Fruit fly (Drosophila melanogaster) whole organism, embryonic: Measurements from ENCODE around the gene CG43880.

ENCODE experiments used
- Asciz ChIP-seq: fragments of 200-800 bp; sonication (Bioruptor generic); optimal IDR thresholded peaks from 2 replicates; lab custom pipeline; 2017; ENCODE audit warnings: missing biosample characterization, mild to moderate bottlenecking, missing genetic modification characterization, missing genetic modification reagents
- BtbVII ChIP-seq: fragments of 200-800 bp; sonication (Bioruptor generic); optimal IDR thresholded peaks from 3 replicates; lab custom pipeline; 2017; ENCODE audit warnings: missing biosample characterization, mild to moderate bottlenecking, missing genetic modification characterization
- CG10147 ChIP-seq: fragments of 200-800 bp; sonication (Bioruptor generic); optimal IDR thresholded peaks from 2 replicates; lab custom pipeline; 2019; ENCODE audit warnings: missing biosample characterization, mild to moderate bottlenecking, missing genetic modification characterization, moderate library complexity
- CG10274 ChIP-seq: fragments of 200-800 bp; sonication (Bioruptor generic); optimal IDR thresholded peaks from 3 replicates; lab custom pipeline; 2017; ENCODE audit warnings: missing biosample characterization, mild to moderate bottlenecking, missing genetic modification characterization
- CG10543 ChIP-seq: fragments of 200-800 bp; sonication (Bioruptor generic); optimal IDR thresholded peaks from 3 replicates; lab custom pipeline; 2017; ENCODE audit warnings: missing biosample characterization, mild to moderate bottlenecking, missing genetic modification characterization, moderate library complexity
- CG11085 ChIP-seq: fragments of 200-800 bp; sonication (Bioruptor generic); IDR thresholded peaks from 2 replicates; pipeline ENCODE4 v1.3.6; 2022; ENCODE audit warnings: missing biosample characterization, missing genetic modification characterization
- CG13123 ChIP-seq: fragments of 200-800 bp; sonication (Bioruptor generic); optimal IDR thresholded peaks from 2 replicates; lab custom pipeline; 2016; ENCODE audit warnings: missing biosample characterization, missing genetic modification characterization
- CG13287 ChIP-seq: fragments of 200-800 bp; sonication (Bioruptor generic); IDR thresholded peaks from 2 replicates; pipeline ENCODE4 v1.3.6; 2022; ENCODE audit warnings: missing biosample characterization, missing genetic modification characterization; ENCODE audit not compliant: partially characterized antibody
- CG13424 ChIP-seq: fragments of 200-800 bp; sonication (Bioruptor generic); optimal IDR thresholded peaks from 2 replicates; lab custom pipeline; 2019; ENCODE audit warnings: missing biosample characterization, mild to moderate bottlenecking, missing genetic modification characterization, moderate library complexity
- CG14965 ChIP-seq: fragments of 200-800 bp; sonication (Bioruptor generic); optimal IDR thresholded peaks from 2 replicates; lab custom pipeline; 2016; ENCODE audit warnings: missing biosample characterization, missing genetic modification characterization, borderline replicate concordance
- CG16863 ChIP-seq: fragments of 200-800 bp; sonication (Bioruptor generic); optimal IDR thresholded peaks from 3 replicates; lab custom pipeline; 2016; ENCODE audit warnings: missing biosample characterization, missing genetic modification characterization
- CG17186 ChIP-seq: fragments of 200-800 bp; sonication (Bioruptor generic); optimal IDR thresholded peaks from 3 replicates; lab custom pipeline; 2017; ENCODE audit warnings: missing biosample characterization, missing genetic modification reagents, missing genetic modification characterization
- CG18011 ChIP-seq: fragments of 200-800 bp; sonication (Bioruptor generic); optimal IDR thresholded peaks from 2 replicates; lab custom pipeline; 2017; ENCODE audit warnings: missing biosample characterization, missing genetic modification characterization, mild to moderate bottlenecking, moderate library complexity, missing genotype
- CG18476 ChIP-seq: fragments of 200-800 bp; sonication (Bioruptor generic); optimal IDR thresholded peaks from 2 replicates; lab custom pipeline; 2016; ENCODE audit warnings: missing biosample characterization, mild to moderate bottlenecking, missing genetic modification characterization
- CG32767 ChIP-seq: fragments of 200-800 bp; sonication (Bioruptor generic); IDR thresholded peaks from 2 replicates; pipeline ENCODE4 v1.3.6; 2022; ENCODE audit warnings: missing biosample characterization, missing genetic modification characterization
- CG34422 ChIP-seq: fragments of 200-800 bp; sonication (Bioruptor generic); IDR thresholded peaks from 3 replicates; pipeline ENCODE4 v1.3.6; 2022; ENCODE audit warnings: missing biosample characterization, missing genetic modification characterization
- CG5245 ChIP-seq: fragments of 200-800 bp; sonication (Bioruptor generic); optimal IDR thresholded peaks from 3 replicates; lab custom pipeline; 2016; ENCODE audit warnings: missing biosample characterization, missing genetic modification characterization
- CG6272 ChIP-seq: fragments of 200-800 bp; sonication (Bioruptor generic); IDR thresholded peaks from 2 replicates; pipeline ENCODE4 v1.3.6; 2022; ENCODE audit warnings: missing biosample characterization, missing genetic modification characterization
- CG6765 ChIP-seq: fragments of 200-800 bp; sonication (Bioruptor generic); optimal IDR thresholded peaks from 3 replicates; lab custom pipeline; 2017; ENCODE audit warnings: missing biosample characterization, mild to moderate bottlenecking, missing genetic modification characterization
- CG7556 ChIP-seq: fragments of 200-800 bp; sonication (Bioruptor generic); optimal IDR thresholded peaks from 2 replicates; lab custom pipeline; 2017; ENCODE audit warnings: missing biosample characterization, mild to moderate bottlenecking, missing genetic modification characterization
- CG7745 ChIP-seq: fragments of 200-800 bp; sonication (Bioruptor generic); optimal IDR thresholded peaks from 2 replicates; lab custom pipeline; 2018; ENCODE audit warnings: missing biosample characterization, mild to moderate bottlenecking, missing genetic modification characterization, moderate library complexity
- CG8388 ChIP-seq: fragments of 200-800 bp; sonication (Bioruptor generic); optimal IDR thresholded peaks from 2 replicates; lab custom pipeline; 2019; ENCODE audit warnings: missing biosample characterization, mild to moderate bottlenecking, missing genetic modification characterization, moderate library complexity
- CG8478 ChIP-seq: fragments of >200 bp; optimal IDR thresholded peaks from 2 replicates; lab custom pipeline; 2018
- Dfd ChIP-seq, 2 experiments: fragments of >200 bp; optimal IDR thresholded peaks; 2 replicates each; lab custom pipeline; 2017; ENCODE audit warnings: missing biosample characterization in 2 of 2, missing genetic modification characterization in 2 of 2
- Dip2 ChIP-seq: fragments of 200-800 bp; sonication (Bioruptor generic); IDR thresholded peaks from 2 replicates; pipeline ENCODE4 v1.3.6; 2022; ENCODE audit warnings: missing biosample characterization, missing genetic modification characterization
- ERR ChIP-seq: fragments of 200-800 bp; sonication (Bioruptor generic); optimal IDR thresholded peaks from 2 replicates; lab custom pipeline; 2016; ENCODE audit warnings: missing biosample characterization, missing genetic modification characterization
- PHDP ChIP-seq: fragments of 200-800 bp; sonication (Bioruptor generic); optimal IDR thresholded peaks from 3 replicates; lab custom pipeline; 2018; ENCODE audit warnings: missing biosample characterization, mild to moderate bottlenecking, missing genetic modification characterization, moderate library complexity
- Pdp1 ChIP-seq, 2 experiments: fragments of 200-800 bp; sonication (Bioruptor generic); optimal IDR thresholded peaks; 3 replicates each; lab custom pipeline; 2016; ENCODE audit warnings: missing biosample characterization in 2 of 2, missing genetic modification characterization in 2 of 2, mild to moderate bottlenecking in 1 of 2, moderate library complexity in 1 of 2
- Rx ChIP-seq: fragments of 200-800 bp; sonication (Bioruptor generic); IDR thresholded peaks from 2 replicates; pipeline ENCODE4 v1.3.6; 2022; ENCODE audit warnings: missing biosample characterization, missing genetic modification characterization
- Six4 ChIP-seq: fragments of 200-800 bp; sonication (Bioruptor generic); optimal IDR thresholded peaks from 2 replicates; lab custom pipeline; 2016; ENCODE audit warnings: missing biosample characterization, missing genetic modification characterization
- Vsx1 ChIP-seq: fragments of 200-800 bp; sonication (Bioruptor generic); optimal IDR thresholded peaks from 2 replicates; lab custom pipeline; 2017; ENCODE audit warnings: missing biosample characterization, mild to moderate bottlenecking, missing genetic modification characterization, missing genetic modification reagents
- al ChIP-seq: fragments of 200-800 bp; sonication (Bioruptor generic); IDR thresholded peaks from 2 replicates; pipeline ENCODE4 v1.3.6; 2022; ENCODE audit warnings: missing biosample characterization, missing genetic modification characterization
- az2 ChIP-seq: fragments of 200-800 bp; sonication (Bioruptor generic); optimal IDR thresholded peaks from 3 replicates; lab custom pipeline; 2016; ENCODE audit warnings: missing biosample characterization, missing genetic modification characterization
- cato ChIP-seq: fragments of 200-800 bp; sonication (Bioruptor generic); optimal IDR thresholded peaks from 2 replicates; lab custom pipeline; 2016; ENCODE audit warnings: missing biosample characterization, missing genetic modification characterization, borderline replicate concordance
- chinmo ChIP-seq: fragments of 200-800 bp; sonication (Bioruptor generic); IDR thresholded peaks from 4 replicates; pipeline ENCODE4 v1.3.6; 2022; ENCODE audit warnings: missing biosample characterization, missing genetic modification characterization; ENCODE audit not compliant: partially characterized antibody
- crp ChIP-seq, 2 experiments: fragments of 200-800 bp; sonication (Bioruptor generic); optimal IDR thresholded peaks; 2 replicates in 1 of 2; 3 replicates in 1 of 2; lab custom pipeline; 2017; ENCODE audit warnings: missing biosample characterization in 2 of 2, missing genetic modification characterization in 2 of 2, mild to moderate bottlenecking in 1 of 2, moderate library complexity in 1 of 2
- disco-r ChIP-seq: fragments of 200-800 bp; sonication (Bioruptor generic); optimal IDR thresholded peaks from 2 replicates; lab custom pipeline; 2016; ENCODE audit warnings: missing biosample characterization, missing genetic modification characterization
- dmrt99B ChIP-seq: fragments of 200-800 bp; sonication (Bioruptor generic); optimal IDR thresholded peaks from 2 replicates; lab custom pipeline; 2018; ENCODE audit warnings: missing biosample characterization, mild to moderate bottlenecking, missing genetic modification characterization, moderate library complexity
- dpn ChIP-seq, 2 experiments: fragments of 200-800 bp; sonication (Bioruptor generic); optimal IDR thresholded peaks; 3 replicates each; lab custom pipeline; 2016; ENCODE audit warnings: missing biosample characterization in 2 of 2, missing genetic modification characterization in 2 of 2
- gem ChIP-seq: fragments of 200-800 bp; sonication (Bioruptor generic); optimal IDR thresholded peaks from 2 replicates; lab custom pipeline; 2019; ENCODE audit warnings: missing biosample characterization, mild to moderate bottlenecking, missing genetic modification characterization, moderate library complexity
- gt ChIP-seq: fragments of 200-800 bp; sonication (Bioruptor generic); IDR thresholded peaks from 2 replicates; pipeline ENCODE4 v1.3.6; 2022; ENCODE audit warnings: missing biosample characterization, missing genetic modification characterization
- mirr ChIP-seq: fragments of 200-800 bp; sonication (Bioruptor generic); optimal IDR thresholded peaks from 3 replicates; lab custom pipeline; 2018; ENCODE audit warnings: missing biosample characterization, mild to moderate bottlenecking, missing genetic modification characterization
- mld ChIP-seq: fragments of 200-800 bp; sonication (Bioruptor generic); IDR thresholded peaks from 3 replicates; pipeline ENCODE4 v1.3.6; 2022; ENCODE audit warnings: missing biosample characterization, missing genetic modification characterization; ENCODE audit not compliant: partially characterized antibody
- phol ChIP-seq: fragments of 200-800 bp; sonication (Bioruptor generic); optimal IDR thresholded peaks from 3 replicates; lab custom pipeline; 2018; ENCODE audit warnings: missing biosample characterization, mild to moderate bottlenecking, missing genetic modification characterization, moderate library complexity
- row ChIP-seq: fragments of 200-800 bp; sonication (Bioruptor generic); IDR thresholded peaks from 3 replicates; pipeline ENCODE4 v1.3.6; 2022; ENCODE audit warnings: missing biosample characterization, missing genetic modification characterization
- sens-2 ChIP-seq: fragments of 200-800 bp; sonication (Bioruptor generic); IDR thresholded peaks from 2 replicates; pipeline ENCODE4 v1.3.6; 2022; ENCODE audit warnings: missing biosample characterization, missing genetic modification characterization
- slou ChIP-seq: fragments of 200-800 bp; sonication (Bioruptor generic); optimal IDR thresholded peaks from 3 replicates; lab custom pipeline; 2016; ENCODE audit warnings: missing biosample characterization, missing genetic modification characterization
- tgo ChIP-seq: fragments of 200-800 bp; sonication (Bioruptor generic); IDR thresholded peaks from 3 replicates; pipeline ENCODE4 v1.3.6; 2022; ENCODE audit warnings: missing biosample characterization, missing genetic modification characterization
- ttk ChIP-seq: fragments of 200-800 bp; sonication (Bioruptor generic); IDR thresholded peaks from 2 replicates; pipeline ENCODE4 v2.1.2; 2022; ENCODE audit warnings: missing biosample characterization, missing genetic modification characterization

Gene CG43880

dm6 chr3L:7988828-7989673, 42.9 kb upstream of the CG43880 start (continued):
- TF ChIP-seq CG13287 (GFP tag; lab: Robert Waterston, UW) (no peak), CG8388 (GFP tag; lab: Kevin White, UChicago) (peak; percentile 65), Vsx1 (GFP tag; lab: Kevin White, UChicago) (peak; percentile 23), CG7556 (GFP tag; lab: Kevin White, UChicago) (peak; percentile 78), CG8478 (lab: Kevin White, UChicago) (no peak), PHDP (peak; percentile 72), cato (peak; percentile 56), ttk (no peak), CG13123 (no peak), CG32767 (GFP tag; lab: Robert Waterston, UW) (no peak), ERR (no peak), CG17186 (GFP tag; lab: Kevin White, UChicago) (no peak), Dip2 (no peak), CG5245 (GFP tag; lab: Kevin White, UChicago) (peak; percentile 66), row (GFP tag; lab: Robert Waterston, UW) (peak; percentile 78), CG13424 (tag; lab: Kevin White, UChicago) (peak; percentile 69), Six4 (peak; percentile 65), chinmo (no peak), gt (GFP tag; lab: Robert Waterston, UW) (no peak), dpn (GFP tag; optimal IDR thresholded peaks at IDR 0.05; lab: Kevin White, UChicago) (peak; percentile 44 to 54), CG10543 (GFP tag; lab: Kevin White, UChicago) (no peak), CG10147 (GFP tag; lab: Kevin White, UChicago) (no peak), CG14965 (GFP tag; lab: Kevin White, UChicago) (no peak), CG18011 (GFP tag; lab: Kevin White, UChicago) (no peak), gem (peak; percentile 86), Asciz (peak; percentile 65), al (GFP tag; lab: Robert Waterston, UW) (no peak), mld (GFP tag; lab: Robert Waterston, UW) (no peak), mirr (GFP tag; lab: Kevin White, UChicago) (no peak), CG18476 (GFP tag; lab: Kevin White, UChicago) (peak; percentile 62), disco-r (GFP tag; lab: Kevin White, UChicago) (no peak), CG34422 (GFP tag; lab: Robert Waterston, UW) (no peak), CG6272 (GFP tag; lab: Robert Waterston, UW) (no peak; the same call in 1 of the 2 replicates), CG16863 (GFP tag; lab: Kevin White, UChicago) (peak; percentile 33), sens-2 (GFP tag; lab: Robert Waterston, UW) (no peak), Dfd (GFP tag; optimal IDR thresholded peaks at IDR 0.05; lab: Kevin White, UChicago) (no peak), Rx (peak; percentile 41; the same call in 1 of the 2 replicates), az2 (GFP tag; lab: Kevin White, UChicago) (peak; percentile 68), CG6765 (GFP tag; lab: Kevin White, UChicago) (peak; percentile 14), Pdp1 (GFP tag; optimal IDR thresholded peaks at IDR 0.05; lab: Kevin White, UChicago) (peak; percentile 37 to 57), CG10274 (GFP tag; lab: Kevin White, UChicago) (peak; percentile 6), crp (GFP tag; optimal IDR thresholded peaks at IDR 0.05; lab: Kevin White, UChicago) (no peak), CG11085 (no peak), CG7745 (no peak), slou (GFP tag; lab: Kevin White, UChicago) (no peak), tgo (GFP tag; lab: Robert Waterston, UW) (peak; percentile 50; the same call in 1 of the 3 replicates), dmrt99B (tag; lab: Kevin White, UChicago) (peak; percentile 76), phol (peak; percentile 88), BtbVII (peak; percentile 27)
